Fruit fly (Drosophila melanogaster) whole organism, wandering third instar larva: ENCODE data around the gene SrpRalpha.

ENCODE experiments used
- Abd-B ChIP-seq: fragments of >200 bp; optimal IDR thresholded peaks from 2 replicates; lab custom pipeline; 2017; ENCODE audit warnings: missing biosample characterization, missing genetic modification characterization
- CG32264 ChIP-seq: fragments of 200-800 bp; sonication (Bioruptor generic); optimal IDR thresholded peaks from 2 replicates; lab custom pipeline; 2016; ENCODE audit warnings: missing biosample characterization, missing genetic modification characterization
- CG9705 ChIP-seq: fragments of 200-800 bp; sonication (Bioruptor generic); optimal IDR thresholded peaks from 2 replicates; lab custom pipeline; 2018; ENCODE audit warnings: missing biosample characterization, mild to moderate bottlenecking, missing genetic modification characterization
- Dfd ChIP-seq: fragments of >200 bp; optimal IDR thresholded peaks from 2 replicates; lab custom pipeline; 2017; ENCODE audit warnings: missing biosample characterization, missing genetic modification characterization
- Dif ChIP-seq: fragments of 200-275, 200-300 bp; sonication (Bioruptor generic); optimal IDR thresholded peaks from 2 replicates; lab custom pipeline; 2018; ENCODE audit warnings: missing biosample characterization, missing genetic modification characterization; ENCODE audit not compliant: partially characterized antibody
- GATAd ChIP-seq: sonication (Bioruptor generic); optimal IDR thresholded peaks from 2 replicates; lab custom pipeline; 2016; ENCODE audit warnings: missing biosample characterization, missing genetic modification characterization
- HLH106 ChIP-seq: fragments of 200-800 bp; optimal IDR thresholded peaks from 3 replicates; lab custom pipeline; 2019; ENCODE audit warnings: missing biosample characterization, mild to moderate bottlenecking, missing genetic modification characterization, moderate library complexity
- Hnf4 ChIP-seq: fragments of 200-800 bp; sonication (Bioruptor generic); optimal IDR thresholded peaks from 2 replicates; lab custom pipeline; 2016; ENCODE audit warnings: missing biosample characterization, mild to moderate bottlenecking, missing genetic modification characterization
- Hr78 ChIP-seq: fragments of >200 bp; optimal IDR thresholded peaks from 2 replicates; lab custom pipeline; 2017; ENCODE audit warnings: missing biosample characterization, missing genetic modification characterization
- Jra ChIP-seq: sonication (Bioruptor generic); optimal IDR thresholded peaks from 2 replicates; lab custom pipeline; 2016; ENCODE audit warnings: missing biosample characterization, missing genetic modification characterization
- Mio ChIP-seq: sonication (Bioruptor generic); optimal IDR thresholded peaks from 2 replicates; lab custom pipeline; 2016; ENCODE audit warnings: missing biosample characterization, missing genetic modification characterization
- Myc ChIP-seq: fragments of >200 bp; optimal IDR thresholded peaks from 2 replicates; lab custom pipeline; 2017
- OdsH ChIP-seq: fragments of 200-800 bp; sonication (Bioruptor generic); optimal IDR thresholded peaks from 2 replicates; lab custom pipeline; 2016; ENCODE audit warnings: missing biosample characterization, mild to moderate bottlenecking, missing genetic modification characterization
- Rel ChIP-seq, 2 experiments: fragments of 200-800 bp; sonication (Bioruptor generic) in 1 of 2; optimal IDR thresholded peaks; 2 replicates in 1 of 2; 3 replicates in 1 of 2; lab custom pipeline; 2016 to 2019; ENCODE audit warnings: mild to moderate bottlenecking in 2 of 2, missing biosample characterization in 2 of 2, missing genetic modification characterization in 2 of 2, moderate library complexity in 1 of 2
- Sp1 ChIP-seq: fragments of 200-800 bp; sonication (Bioruptor generic); optimal IDR thresholded peaks from 3 replicates; lab custom pipeline; 2019; ENCODE audit warnings: missing biosample characterization, mild to moderate bottlenecking, missing genetic modification characterization, moderate library complexity
- Vsx2 ChIP-seq: fragments of 200-300, 225-300 bp; sonication (Bioruptor generic); optimal IDR thresholded peaks from 2 replicates; lab custom pipeline; 2018; ENCODE audit warnings: missing biosample characterization, missing genetic modification characterization; ENCODE audit not compliant: partially characterized antibody
- br ChIP-seq: fragments of 200-800 bp; sonication (Bioruptor generic); optimal IDR thresholded peaks from 2 replicates; lab custom pipeline; 2016; ENCODE audit warnings: missing biosample characterization, missing genetic modification characterization
- brk ChIP-seq: fragments of 200-800 bp; sonication (Bioruptor generic); optimal IDR thresholded peaks from 2 replicates; lab custom pipeline; 2016; ENCODE audit warnings: missing biosample characterization, mild to moderate bottlenecking, missing genetic modification characterization
- dl ChIP-seq, 2 experiments: fragments of 175-275, 200-275 bp in 1 of 2; fragments of 200-275 bp in 1 of 2; sonication (Bioruptor generic); optimal IDR thresholded peaks; lab custom pipeline; 2018; ENCODE audit warnings: mild to moderate bottlenecking in 2 of 2, missing biosample characterization in 2 of 2, missing genetic modification characterization in 2 of 2, moderate library complexity in 2 of 2; ENCODE audit not compliant: partially characterized antibody in 2 of 2, insufficient read depth in 1 of 2
- dmrt93B ChIP-seq: fragments of 200-800 bp; sonication (Bioruptor generic); optimal IDR thresholded peaks from 2 replicates; lab custom pipeline; 2018; ENCODE audit warnings: missing biosample characterization, mild to moderate bottlenecking, missing genetic modification characterization
- dsf ChIP-seq: sonication (Bioruptor generic); optimal IDR thresholded peaks from 2 replicates; lab custom pipeline; 2016; ENCODE audit warnings: missing biosample characterization, missing genetic modification characterization, borderline replicate concordance
- ey ChIP-seq: fragments of 200-800 bp; sonication (Bioruptor generic); optimal IDR thresholded peaks from 2 replicates; lab custom pipeline; 2016; ENCODE audit warnings: missing biosample characterization, missing genetic modification characterization
- foxo ChIP-seq, 2 experiments: fragments of 200-800 bp; sonication (Bioruptor generic); optimal IDR thresholded peaks; 2 replicates in 1 of 2; 3 replicates in 1 of 2; lab custom pipeline; 2016 to 2017; ENCODE audit warnings: missing biosample characterization in 2 of 2, missing genetic modification characterization in 2 of 2
- fru ChIP-seq: fragments of 200-800 bp; sonication (Bioruptor generic); optimal IDR thresholded peaks from 3 replicates; lab custom pipeline; 2016; ENCODE audit warnings: missing biosample characterization, mild to moderate bottlenecking, missing genetic modification characterization
- h ChIP-seq: fragments of 200-800 bp; sonication (Bioruptor generic); optimal IDR thresholded peaks from 3 replicates; lab custom pipeline; 2016; ENCODE audit warnings: missing biosample characterization, mild to moderate bottlenecking, missing genetic modification characterization
- jim ChIP-seq: fragments of 175-275, 200-325 bp; sonication (Bioruptor generic); optimal IDR thresholded peaks from 2 replicates; lab custom pipeline; 2016; ENCODE audit warnings: missing biosample characterization, mild to moderate bottlenecking, missing genetic modification characterization
- lola ChIP-seq: fragments of >200 bp; optimal IDR thresholded peaks from 2 replicates; lab custom pipeline; 2017; ENCODE audit warnings: missing biosample characterization, missing genetic modification characterization
- pan ChIP-seq: fragments of >200 bp; optimal IDR thresholded peaks from 2 replicates; lab custom pipeline; 2017
- psq ChIP-seq: fragments of 200-800 bp; sonication (Bioruptor generic); optimal IDR thresholded peaks from 3 replicates; lab custom pipeline; 2017; ENCODE audit warnings: missing biosample characterization, mild to moderate bottlenecking, missing genetic modification characterization, moderate library complexity
- rgr ChIP-seq: fragments of 200-800 bp; sonication (Bioruptor generic); optimal IDR thresholded peaks from 3 replicates; lab custom pipeline; 2016; ENCODE audit warnings: missing biosample characterization, mild to moderate bottlenecking, missing genetic modification characterization
- usp ChIP-seq: fragments of >200 bp; optimal IDR thresholded peaks from 2 replicates; lab custom pipeline; 2017; ENCODE audit warnings: missing biosample characterization, missing genetic modification characterization
- woc ChIP-seq: sonication (Bioruptor generic); optimal IDR thresholded peaks from 2 replicates; lab custom pipeline; 2016; ENCODE audit warnings: missing biosample characterization, mild to moderate bottlenecking, missing genetic modification characterization

SrpRalpha gene

dm6 chrX:11083007-11083406, 45.9 kb downstream of the SrpRalpha start:
- no peak for TF ChIP-seq CG9705
- no peak for TF ChIP-seq OdsH
- TF ChIP-seq psq: no peak
- no peak for TF ChIP-seq Abd-B (GFP tag; lab: Kevin White, UChicago)
- TF ChIP-seq Mio: no peak
- no peak for TF ChIP-seq fru
- TF ChIP-seq br (GFP tag; lab: Kevin White, UChicago): no peak
- TF ChIP-seq Hnf4 (GFP tag; lab: Kevin White, UChicago): no peak
- TF ChIP-seq Jra (GFP tag; lab: Kevin White, UChicago): no peak
- TF ChIP-seq GATAd (GFP tag; lab: Kevin White, UChicago): no peak
- TF ChIP-seq foxo (GFP tag; optimal IDR thresholded peaks at IDR 0.05; lab: Kevin White, UChicago): no peak
- TF ChIP-seq jim (GFP tag; lab: Kevin White, UChicago): no peak
- no peak for TF ChIP-seq dsf (GFP tag; lab: Kevin White, UChicago)

- no peak for TF ChIP-seq Vsx2 (GFP tag; lab: Kevin White, UChicago)
- no peak for TF ChIP-seq Myc
- no peak for TF ChIP-seq OdsH
- TF ChIP-seq Dif (GFP tag; lab: Kevin White, UChicago): no peak
- TF ChIP-seq GATAd (GFP tag; lab: Kevin White, UChicago): no peak
- TF ChIP-seq rgr (GFP tag; lab: Kevin White, UChicago): no peak
- no peak for TF ChIP-seq pan (lab: Kevin White, UChicago)
- no peak for TF ChIP-seq Hr78 (GFP tag; lab: Kevin White, UChicago)
- TF ChIP-seq CG9705: no peak
- TF ChIP-seq dsf (GFP tag; lab: Kevin White, UChicago): no peak
- TF ChIP-seq usp (GFP tag; lab: Kevin White, UChicago): no peak
- TF ChIP-seq lola (GFP tag; lab: Kevin White, UChicago): no peak
Measured at dm6 chrX:11081834-11082233, 47.1 kb downstream of the SrpRalpha start.

dm6 chrX:11081242-11081641, 47.6 kb downstream of the SrpRalpha start:
- peak; percentile 18 for TF ChIP-seq HLH106
- TF ChIP-seq dl (GFP tag; optimal IDR thresholded peaks at IDR 0.05; lab: Kevin White, UChicago; ENCODE audit: insufficient read depth in 1 of 2, partially characterized antibody in 2 of 2): no peak
- TF ChIP-seq Dfd (GFP tag; lab: Kevin White, UChicago): no peak
- no peak for TF ChIP-seq rgr (GFP tag; lab: Kevin White, UChicago)
- no peak for TF ChIP-seq Sp1 (GFP tag; lab: Kevin White, UChicago)
- TF ChIP-seq jim (GFP tag; lab: Kevin White, UChicago): no peak
- TF ChIP-seq foxo (GFP tag; optimal IDR thresholded peaks at IDR 0.05; lab: Kevin White, UChicago): peak in 1 of 2 experiments; percentile 23
- peak; percentile 3 for TF ChIP-seq dmrt93B (GFP tag; lab: Kevin White, UChicago)
- peak; percentile 5 for TF ChIP-seq h (GFP tag; lab: Kevin White, UChicago)
- TF ChIP-seq woc (GFP tag; lab: Kevin White, UChicago): no peak
- TF ChIP-seq Myc: no peak
- no peak for TF ChIP-seq Rel (GFP tag; optimal IDR thresholded peaks at IDR 0.05; lab: Kevin White, UChicago)
- no peak for TF ChIP-seq Rel (tag; optimal IDR thresholded peaks at IDR 0.05; lab: Kevin White, UChicago)
- no peak for TF ChIP-seq brk (GFP tag; lab: Kevin White, UChicago)
- no peak for TF ChIP-seq ey
- TF ChIP-seq psq: no peak
- TF ChIP-seq Jra (GFP tag; lab: Kevin White, UChicago): no peak
- TF ChIP-seq CG32264 (GFP tag; lab: Kevin White, UChicago): no peak
- no peak for TF ChIP-seq GATAd (GFP tag; lab: Kevin White, UChicago)
